Fruit fly (Drosophila melanogaster): ENCODE measurements around the gene CG46506.
"Not testable (repeated sequence)": the region's sequence is repeated elsewhere in the genome, so short reads cannot be mapped to it uniquely, and the experiment has no call there.

Gene CG46506

DNA sequence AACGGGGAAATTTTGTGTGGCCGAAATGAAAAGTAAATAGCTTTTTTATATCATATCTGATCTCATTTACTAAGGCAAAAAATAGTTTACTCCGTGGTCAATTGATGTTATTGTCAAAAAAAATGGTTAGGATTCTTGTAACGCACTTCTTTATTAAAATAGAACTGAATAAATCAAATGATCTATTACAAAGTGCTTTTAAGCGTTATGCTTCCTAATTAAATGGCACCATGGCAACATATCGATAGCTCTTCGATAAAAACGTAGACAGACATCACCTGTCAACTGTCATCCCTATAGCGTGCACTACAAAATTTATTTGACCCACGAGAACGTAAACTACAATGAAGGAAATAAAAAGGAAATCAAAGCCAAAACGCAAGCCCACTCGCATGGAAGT, 34.3 kb downstream of the CG46506 start, which contains the start of gene CG46513:
CG46513 (plus strand) TSS at position 301 of the 400 bp plus-strand sequence.
- TF ChIP-seq CG11617 (GFP tag; optimal IDR thresholded peaks at IDR 0.05); cnc (optimal IDR thresholded peaks at IDR 0.05); ovo (GFP tag; optimal IDR thresholded peaks at IDR 0.05): not testable (repeated sequence)

DNA sequence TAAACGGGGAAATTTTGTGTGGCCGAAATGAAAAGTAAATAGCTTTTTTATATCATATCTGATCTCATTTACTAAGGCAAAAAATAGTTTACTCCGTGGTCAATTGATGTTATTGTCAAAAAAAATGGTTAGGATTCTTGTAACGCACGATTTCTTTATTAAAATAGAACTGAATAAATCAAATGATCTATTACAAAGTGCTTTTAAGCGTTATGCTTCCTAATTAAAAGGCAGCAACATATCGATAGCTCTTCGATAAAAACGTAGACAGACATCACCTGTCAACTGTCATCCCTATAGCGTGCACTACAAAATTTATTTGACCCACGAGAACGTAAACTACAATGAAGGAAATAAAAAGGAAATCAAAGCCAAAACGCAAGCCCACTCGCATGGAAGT, 39.2 kb downstream of the CG46506 start, which contains the start of gene CG46514:
CG46514 (plus strand) TSS at position 301 of the 400 bp plus-strand sequence.
- not testable (repeated sequence) for TF ChIP-seq Mnt, cic, CG11617 (GFP tag; optimal IDR thresholded peaks at IDR 0.05)

DNA sequence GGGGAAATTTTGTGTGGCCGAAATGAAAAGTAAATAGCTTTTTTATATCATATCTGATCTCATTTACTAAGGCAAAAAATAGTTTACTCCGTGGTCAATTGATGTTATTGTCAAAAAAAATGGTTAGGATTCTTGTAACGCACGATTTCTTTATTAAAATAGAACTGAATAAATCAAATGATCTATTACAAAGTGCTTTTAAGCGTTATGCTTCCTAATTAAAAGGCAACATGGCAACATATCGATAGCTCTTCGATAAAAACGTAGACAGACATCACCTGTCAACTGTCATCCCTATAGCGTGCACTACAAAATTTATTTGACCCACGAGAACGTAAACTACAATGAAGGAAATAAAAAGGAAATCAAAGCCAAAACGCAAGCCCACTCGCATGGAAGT, 44.2 kb downstream of the CG46506 start, which contains the start of gene CG46515:
CG46515 (plus strand) TSS at position 301 of the 400 bp plus-strand sequence.
- TF ChIP-seq cnc (optimal IDR thresholded peaks at IDR 0.05); CG1620 (GFP tag; optimal IDR thresholded peaks at IDR 0.05); tj (GFP tag; optimal IDR thresholded peaks at IDR 0.05): not testable (repeated sequence)
